Worm (Caenorhabditis elegans) whole organism, late embryonic: ENCODE data around the gene F43H9.4.

ENCODE experiments used
- C08G9.2 ChIP-seq: sonication (generic microtip); optimal IDR thresholded peaks from 2 replicates; lab custom pipeline; 2016; ENCODE audit warnings: mild to moderate bottlenecking, missing genetic modification characterization, moderate library complexity, missing compliant biosample characterization
- C38D4.7 ChIP-seq: fragments of 200-800 bp; sonication (Bioruptor generic); optimal IDR thresholded peaks from 2 replicates; lab custom pipeline; 2018; ENCODE audit warnings: mild to moderate bottlenecking, missing genetic modification characterization, moderate library complexity, missing compliant biosample characterization
- F13H6.1 ChIP-seq: sonication (generic microtip); optimal IDR thresholded peaks from 2 replicates; lab custom pipeline; 2016; ENCODE audit warnings: missing genetic modification characterization, missing compliant biosample characterization
- K09A11.1 ChIP-seq: sonication (generic microtip); optimal IDR thresholded peaks from 2 replicates; lab custom pipeline; 2017; ENCODE audit warnings: antibody characterized with exemption, mild to moderate bottlenecking, missing genetic modification characterization, missing compliant biosample characterization; ENCODE audit not compliant: insufficient read depth
- Y22D7AL.16 ChIP-seq: sonication (generic microtip); optimal IDR thresholded peaks from 2 replicates; lab custom pipeline; 2016; ENCODE audit warnings: missing genetic modification characterization, missing compliant biosample characterization
- ahr-1 ChIP-seq: sonication (generic microtip); optimal IDR thresholded peaks from 2 replicates; lab custom pipeline; 2016; ENCODE audit warnings: missing genetic modification characterization, missing compliant biosample characterization
- ceh-14 ChIP-seq: sonication (generic microtip); optimal IDR thresholded peaks from 2 replicates; lab custom pipeline; 2016; ENCODE audit warnings: missing genotype, missing genetic modification characterization, missing compliant biosample characterization
- ceh-18 ChIP-seq: sonication (generic microtip); optimal IDR thresholded peaks from 2 replicates; lab custom pipeline; 2016; ENCODE audit warnings: missing genetic modification characterization, missing compliant biosample characterization
- ceh-19 ChIP-seq: fragments of 200-800 bp; sonication (Bioruptor generic); optimal IDR thresholded peaks from 2 replicates; lab custom pipeline; 2018; ENCODE audit warnings: mild to moderate bottlenecking, missing genetic modification characterization, missing compliant biosample characterization
- ceh-2 ChIP-seq: sonication (generic microtip); optimal IDR thresholded peaks from 2 replicates; lab custom pipeline; 2016; ENCODE audit warnings: missing genotype, missing genetic modification characterization, missing compliant biosample characterization
- ceh-24 ChIP-seq: sonication (generic microtip); optimal IDR thresholded peaks from 2 replicates; lab custom pipeline; 2016; ENCODE audit warnings: mild to moderate bottlenecking, missing genetic modification characterization, missing compliant biosample characterization
- ceh-30 ChIP-seq: fragments of 150-350 bp; optimal IDR thresholded peaks from 2 replicates; lab custom pipeline; 2014; ENCODE audit warnings: missing biosample characterization, missing genetic modification characterization
- ceh-31 ChIP-seq: sonication (generic microtip); optimal IDR thresholded peaks from 2 replicates; lab custom pipeline; 2016; ENCODE audit warnings: missing genetic modification characterization, missing compliant biosample characterization
- ceh-34 ChIP-seq: sonication (generic microtip); optimal IDR thresholded peaks from 2 replicates; lab custom pipeline; 2016; ENCODE audit warnings: mild to moderate bottlenecking, missing genetic modification characterization, missing compliant biosample characterization
- ceh-48 ChIP-seq: sonication (generic microtip); optimal IDR thresholded peaks from 2 replicates; lab custom pipeline; 2016; ENCODE audit warnings: missing genetic modification characterization, inconsistent platforms, missing compliant biosample characterization
- ceh-9 ChIP-seq: sonication (generic microtip); optimal IDR thresholded peaks from 2 replicates; lab custom pipeline; 2016; ENCODE audit warnings: mild to moderate bottlenecking, missing genetic modification characterization, inconsistent platforms, missing compliant biosample characterization
- dve-1 ChIP-seq: sonication (generic microtip); optimal IDR thresholded peaks from 2 replicates; lab custom pipeline; 2017; ENCODE audit warnings: antibody characterized with exemption, mild to moderate bottlenecking, missing genetic modification characterization, missing compliant biosample characterization
- elt-2 ChIP-seq: sonication (generic microtip); optimal IDR thresholded peaks from 2 replicates; lab custom pipeline; 2016; ENCODE audit warnings: missing genetic modification reagents, missing genetic modification characterization, missing compliant biosample characterization
- elt-4 ChIP-seq: sonication (generic microtip); optimal IDR thresholded peaks from 2 replicates; lab custom pipeline; 2016; ENCODE audit warnings: missing genetic modification characterization, missing compliant biosample characterization
- ets-4 ChIP-seq: sonication (generic microtip); optimal IDR thresholded peaks from 2 replicates; lab custom pipeline; 2016; ENCODE audit warnings: missing genetic modification characterization, missing compliant biosample characterization
- eyg-1 ChIP-seq: sonication (generic microtip); optimal IDR thresholded peaks from 2 replicates; lab custom pipeline; 2016; ENCODE audit warnings: missing genotype, missing genetic modification characterization, missing compliant biosample characterization
- fkh-6 ChIP-seq: sonication (generic microtip); optimal IDR thresholded peaks from 2 replicates; lab custom pipeline; 2016; ENCODE audit warnings: missing genetic modification characterization, missing compliant biosample characterization
- hlh-13 ChIP-seq: fragments of 200-800 bp; sonication (Bioruptor generic); optimal IDR thresholded peaks from 2 replicates; lab custom pipeline; 2018; ENCODE audit warnings: mild to moderate bottlenecking, missing genetic modification characterization, missing compliant biosample characterization
- hlh-30 ChIP-seq: sonication (generic microtip); optimal IDR thresholded peaks from 2 replicates; lab custom pipeline; 2017; ENCODE audit warnings: antibody characterized with exemption, missing genetic modification characterization, missing compliant biosample characterization; ENCODE audit not compliant: insufficient read depth
- hlh-8 ChIP-seq: sonication (generic microtip); optimal IDR thresholded peaks from 2 replicates; lab custom pipeline; 2016; ENCODE audit warnings: missing genotype, missing genetic modification characterization, missing compliant biosample characterization
- lim-6 ChIP-seq: sonication (generic microtip); optimal IDR thresholded peaks from 2 replicates; lab custom pipeline; 2016; ENCODE audit warnings: missing genetic modification characterization, missing compliant biosample characterization
- madf-2 ChIP-seq: sonication (generic microtip); optimal IDR thresholded peaks from 2 replicates; lab custom pipeline; 2017; ENCODE audit warnings: missing genetic modification characterization, missing compliant biosample characterization
- nfya-1 ChIP-seq: sonication (generic microtip); optimal IDR thresholded peaks from 2 replicates; lab custom pipeline; 2017; ENCODE audit warnings: missing genetic modification characterization, mild to moderate bottlenecking, missing compliant biosample characterization, antibody characterized with exemption, moderate library complexity
- pag-3 ChIP-seq: sonication (generic microtip); optimal IDR thresholded peaks from 2 replicates; lab custom pipeline; 2016; ENCODE audit warnings: missing compliant biosample characterization, missing genetic modification characterization, borderline replicate concordance
- pha-2 ChIP-seq: sonication (generic microtip); optimal IDR thresholded peaks from 2 replicates; lab custom pipeline; 2017; ENCODE audit warnings: mild to moderate bottlenecking, missing genetic modification characterization, missing compliant biosample characterization
- pqm-1 ChIP-seq: sonication (generic microtip); optimal IDR thresholded peaks from 2 replicates; lab custom pipeline; 2016; ENCODE audit warnings: missing genetic modification characterization, missing compliant biosample characterization
- pros-1 ChIP-seq: fragments of 150-350 bp; optimal IDR thresholded peaks from 2 replicates; lab custom pipeline; 2014; ENCODE audit warnings: missing biosample characterization, missing genetic modification reagents, missing genetic modification characterization
- ref-2 ChIP-seq: sonication (generic microtip); optimal IDR thresholded peaks from 2 replicates; lab custom pipeline; 2016; ENCODE audit warnings: missing genetic modification characterization, missing compliant biosample characterization
- rnt-1 ChIP-seq: sonication (generic microtip); optimal IDR thresholded peaks from 2 replicates; lab custom pipeline; 2016; ENCODE audit warnings: missing genetic modification characterization, missing compliant biosample characterization
- sdc-2 ChIP-seq: sonication (generic microtip); optimal IDR thresholded peaks from 2 replicates; lab custom pipeline; 2016; ENCODE audit warnings: missing genotype, missing genetic modification characterization, missing compliant biosample characterization
- sox-2 ChIP-seq: fragments of 200-800 bp; sonication (Bioruptor generic); IDR thresholded peaks from 2 replicates; pipeline ENCODE4 v1.3.6; 2022; ENCODE audit warnings: missing genetic modification reagents, missing genetic modification characterization, missing compliant biosample characterization
- sox-4 ChIP-seq: sonication (generic microtip); optimal IDR thresholded peaks from 2 replicates; lab custom pipeline; 2017; ENCODE audit warnings: mild to moderate bottlenecking, missing genetic modification characterization, inconsistent platforms, missing compliant biosample characterization
- syd-9 ChIP-seq: sonication (generic microtip); optimal IDR thresholded peaks from 2 replicates; lab custom pipeline; 2016; ENCODE audit warnings: mild to moderate bottlenecking, missing genetic modification characterization, moderate library complexity, missing compliant biosample characterization
- tbx-2 ChIP-seq: sonication (generic microtip); optimal IDR thresholded peaks from 2 replicates; lab custom pipeline; 2016; ENCODE audit warnings: missing genetic modification characterization, missing compliant biosample characterization
- unc-3 ChIP-seq, 2 experiments: fragments of 200-800 bp in 1 of 2; sonication (Bioruptor generic) in 1 of 2; sonication (generic microtip) in 1 of 2; conservative IDR thresholded peaks in 1 of 2; optimal IDR thresholded peaks in 1 of 2; 2 replicates each; pipeline versions ENCODE4 v1.3.6 to Lab custom; 2016 to 2022; ENCODE audit warnings: missing compliant biosample characterization in 2 of 2, missing genetic modification characterization in 2 of 2, missing genetic modification reagents in 1 of 2
- unc-42 ChIP-seq: sonication (generic microtip); optimal IDR thresholded peaks from 2 replicates; lab custom pipeline; 2016; ENCODE audit warnings: missing genotype, missing genetic modification characterization, missing compliant biosample characterization
- unc-55 ChIP-seq: sonication (generic microtip); optimal IDR thresholded peaks from 2 replicates; lab custom pipeline; 2017; ENCODE audit warnings: missing biosample characterization, missing genetic modification reagents, missing genetic modification characterization
- unc-86 ChIP-seq: sonication (generic microtip); optimal IDR thresholded peaks from 2 replicates; lab custom pipeline; 2016; ENCODE audit warnings: missing genetic modification characterization, missing compliant biosample characterization

The F43H9.4 gene

ce11 chrV:8000929-8001513 is 25.5 kb upstream of the F43H9.4 start, which contains the start of gene Y97E10AR.1:
Gene Y97E10AR.1, plus strand, starts transcription at chrV:8001463.
- TF ChIP-seq F13H6.1 (peak; percentile 68), fkh-6 (peak; percentile 62), sox-4 (tag; lab: Kevin White, UChicago) (no peak), ceh-34 (tag; lab: Kevin White, UChicago) (peak; percentile 80), pha-2 (tag; lab: Kevin White, UChicago) (no peak), pqm-1 (tag; lab: Kevin White, UChicago) (peak; percentile 12), C08G9.2 (tag; lab: Kevin White, UChicago) (peak; percentile 18), hlh-8 (tag; lab: Kevin White, UChicago) (peak; percentile 77), dve-1 (tag; lab: Kevin White, UChicago) (peak; percentile 70), lim-6 (tag; lab: Kevin White, UChicago) (no peak), ref-2 (tag; lab: Kevin White, UChicago) (peak; percentile 53), ceh-48 (peak; percentile 39), unc-55 (GFP tag; lab: Kevin White, UChicago) (peak; percentile 67), pag-3 (tag; lab: Kevin White, UChicago) (peak; percentile 3), ceh-2 (tag; lab: Kevin White, UChicago) (peak; percentile 34), ceh-31 (tag; lab: Kevin White, UChicago) (peak; percentile 89), K09A11.1 (peak; percentile 39), ets-4 (peak; percentile 61), tbx-2 (peak; percentile 74), unc-42 (tag; lab: Kevin White, UChicago) (peak; percentile 86), madf-2 (tag; lab: Kevin White, UChicago) (peak; percentile 36), unc-3 (GFP tag; conservative IDR thresholded peaks at IDR 0.05; lab: Robert Waterston, UW) (no peak), unc-3 (tag; optimal IDR thresholded peaks at IDR 0.05; lab: Kevin White, UChicago) (peak; percentile 47), eyg-1 (tag; lab: Kevin White, UChicago) (no peak), ahr-1 (no peak), sox-2 (GFP tag; lab: Robert Waterston, UW) (no peak), syd-9 (tag; lab: Kevin White, UChicago) (peak; percentile 73), sdc-2 (tag; lab: Kevin White, UChicago) (peak; percentile 29), ceh-9 (tag; lab: Kevin White, UChicago) (no peak), elt-2 (tag; lab: Kevin White, UChicago) (peak; percentile 40), ceh-19 (GFP tag; lab: Kevin White, UChicago) (peak; percentile 78), hlh-30 (tag; lab: Kevin White, UChicago) (peak; percentile 92), C38D4.7 (GFP tag; lab: Kevin White, UChicago) (peak; percentile 31), ceh-14 (tag; lab: Kevin White, UChicago) (peak; percentile 77), ceh-24 (tag; lab: Kevin White, UChicago) (no peak), ceh-18 (tag; lab: Kevin White, UChicago) (peak; percentile 98), rnt-1 (tag; lab: Kevin White, UChicago) (peak; percentile 58), unc-86 (tag; lab: Kevin White, UChicago) (no peak), nfya-1 (tag; lab: Kevin White, UChicago) (peak; percentile 86), pros-1 (peak; percentile 68), ceh-30 (tag; lab: Kevin White, UChicago) (peak; percentile 50)

ce11 chrV:8005000-8005399 is 21.5 kb upstream of the F43H9.4 start, which contains the start of gene Y97E10AR.8:
Gene Y97E10AR.8, plus strand, starts transcription at chrV:8005300.
- TF ChIP-seq hlh-13 (GFP tag; lab: Kevin White, UChicago) (no peak), pag-3 (tag; lab: Kevin White, UChicago) (no peak), sdc-2 (tag; lab: Kevin White, UChicago) (no peak), elt-4 (no peak), Y22D7AL.16 (tag; lab: Kevin White, UChicago) (no peak), unc-55 (GFP tag; lab: Kevin White, UChicago) (no peak), nfya-1 (tag; lab: Kevin White, UChicago) (no peak)
